Fruit fly (Drosophila melanogaster): ENCODE results near the gene CG18823.

The CG18823 gene

dm6 chrX:1030478-1030877 lies 40.2 kb downstream of the CG18823 start, which contains the start of the genes Cdc45 and Rpp21 (continued):
- TF ChIP-seq ranshi (GFP tag; IDR thresholded peaks at IDR 0.05) (no peak), Ets97D (GFP tag; optimal IDR thresholded peaks at IDR 0.05) (peak; percentile 43), CG8944 (GFP tag; optimal IDR thresholded peaks at IDR 0.05) (no peak), CG17359 (tag; optimal IDR thresholded peaks at IDR 0.05) (no peak), CG8765 (GFP tag; IDR thresholded peaks at IDR 0.05) (no peak), Max (GFP tag; optimal IDR thresholded peaks at IDR 0.05) (peak; percentile 55), pros (GFP tag; optimal IDR thresholded peaks at IDR 0.05) (no peak), CG10274 (GFP tag; optimal IDR thresholded peaks at IDR 0.05) (no peak), sd (tag; optimal IDR thresholded peaks at IDR 0.05) (no peak), gsb (GFP tag; IDR thresholded peaks at IDR 0.05) (no peak), Hmx (GFP tag; optimal IDR thresholded peaks at IDR 0.05) (no peak), CG18476 (GFP tag; optimal IDR thresholded peaks at IDR 0.05) (no peak), CTCF (GFP tag; optimal IDR thresholded peaks at IDR 0.05) (peak; percentile 21), MBD-R2 (GFP tag; IDR thresholded peaks at IDR 0.05) (peak; percentile 77), zen (tag; optimal IDR thresholded peaks at IDR 0.05) (no peak), mirr (GFP tag; optimal IDR thresholded peaks at IDR 0.05) (no peak), sc (optimal IDR thresholded peaks at IDR 0.05) (no peak), sc (GFP tag; optimal IDR thresholded peaks at IDR 0.05) (no peak), NfI (GFP tag; optimal IDR thresholded peaks at IDR 0.05) (no peak), YL-1 (GFP tag; optimal IDR thresholded peaks at IDR 0.05) (peak; percentile 53), Usf (GFP tag; optimal IDR thresholded peaks at IDR 0.05) (no peak), seq (GFP tag; IDR thresholded peaks at IDR 0.05) (no peak), Xbp1 (GFP tag; optimal IDR thresholded peaks at IDR 0.05) (no peak), Blimp-1 (GFP tag; optimal IDR thresholded peaks at IDR 0.05) (peak; percentile 37), CG13287 (GFP tag; IDR thresholded peaks at IDR 0.05; ENCODE audit: partially characterized antibody) (peak; percentile 50; the same call in 1 of the 2 replicates), toy (GFP tag; IDR thresholded peaks at IDR 0.05) (no peak), CG11723 (GFP tag; optimal IDR thresholded peaks at IDR 0.05) (no peak), gem (tag; optimal IDR thresholded peaks at IDR 0.05) (no peak), Abd-B (GFP tag; optimal IDR thresholded peaks at IDR 0.05) (no peak), CG10267 (tag; optimal IDR thresholded peaks at IDR 0.05) (peak; percentile 34), CG18262 (tag; optimal IDR thresholded peaks at IDR 0.05) (no peak), CG15514 (GFP tag; optimal IDR thresholded peaks at IDR 0.05) (peak; percentile 66), Sox100B (GFP tag; optimal IDR thresholded peaks at IDR 0.05) (no peak), hbn (GFP tag; IDR thresholded peaks at IDR 0.05; ENCODE audit: partially characterized antibody) (peak; percentile 42), Adf1 (GFP tag; IDR thresholded peaks at IDR 0.05) (no peak), chm (GFP tag; IDR thresholded peaks at IDR 0.05) (no peak), Hr51 (GFP tag; optimal IDR thresholded peaks at IDR 0.05) (no peak), unc-4 (GFP tag; IDR thresholded peaks at IDR 0.05; ENCODE audit: partially characterized antibody) (0 out of 2 replicates have a peak, but pooled peaks have one; percentile 36), lola (GFP tag; optimal IDR thresholded peaks at IDR 0.05) (no peak), stwl (tag; optimal IDR thresholded peaks at IDR 0.05) (peak; percentile 36), CG4424 (GFP tag; optimal IDR thresholded peaks at IDR 0.05) (no peak), CG3407 (GFP tag; optimal IDR thresholded peaks at IDR 0.05) (no peak), CG16813 (GFP tag; IDR thresholded peaks at IDR 0.05; ENCODE audit: partially characterized antibody) (0 out of 3 replicates have a peak, but pooled peaks have one; percentile 38), bab2 (GFP tag; optimal IDR thresholded peaks at IDR 0.05) (no peak), CG4282 (GFP tag; optimal IDR thresholded peaks at IDR 0.05) (no peak), CG30403 (GFP tag; optimal IDR thresholded peaks at IDR 0.05) (no peak), CG30020 (tag; optimal IDR thresholded peaks at IDR 0.05) (no peak), ci (GFP tag; IDR thresholded peaks at IDR 0.05) (no peak), MESR4 (GFP tag; optimal IDR thresholded peaks at IDR 0.05) (peak; percentile 5), sens (GFP tag) (peak; percentile 50), CG1603 (tag; optimal IDR thresholded peaks at IDR 0.05) (peak; percentile 52)
